Worm (Caenorhabditis elegans): Measurements from ENCODE around the gene C29E4.11.

- no peak for TF ChIP-seq cog-1 (tag; optimal IDR thresholded peaks at IDR 0.05)
- no peak for TF ChIP-seq ztf-23 (GFP tag; IDR thresholded peaks at IDR 0.05)
- TF ChIP-seq tab-1 (GFP tag; IDR thresholded peaks at IDR 0.05), result no peak
- TF ChIP-seq flt-1 (GFP tag; IDR thresholded peaks at IDR 0.05), result no peak
Measured at ce11 chrIII:7919823-7920222, 38.1 kb downstream of the C29E4.11 start, which contains the start of gene C29E4.14.
